Fruit fly (Drosophila melanogaster) whole organism, wandering third instar larva: Measurements from ENCODE around the gene CG8010.

Experiments used
- GATAd ChIP-seq: sonication (Bioruptor generic); optimal IDR thresholded peaks from 2 replicates; lab custom pipeline; 2016; ENCODE audit warnings: missing biosample characterization, missing genetic modification characterization
- Hr78 ChIP-seq: fragments of >200 bp; optimal IDR thresholded peaks from 2 replicates; lab custom pipeline; 2017; ENCODE audit warnings: missing biosample characterization, missing genetic modification characterization
- jim ChIP-seq: fragments of 175-275, 200-325 bp; sonication (Bioruptor generic); optimal IDR thresholded peaks from 2 replicates; lab custom pipeline; 2016; ENCODE audit warnings: missing biosample characterization, mild to moderate bottlenecking, missing genetic modification characterization
- lola ChIP-seq: fragments of >200 bp; optimal IDR thresholded peaks from 2 replicates; lab custom pipeline; 2017; ENCODE audit warnings: missing biosample characterization, missing genetic modification characterization

DNA sequence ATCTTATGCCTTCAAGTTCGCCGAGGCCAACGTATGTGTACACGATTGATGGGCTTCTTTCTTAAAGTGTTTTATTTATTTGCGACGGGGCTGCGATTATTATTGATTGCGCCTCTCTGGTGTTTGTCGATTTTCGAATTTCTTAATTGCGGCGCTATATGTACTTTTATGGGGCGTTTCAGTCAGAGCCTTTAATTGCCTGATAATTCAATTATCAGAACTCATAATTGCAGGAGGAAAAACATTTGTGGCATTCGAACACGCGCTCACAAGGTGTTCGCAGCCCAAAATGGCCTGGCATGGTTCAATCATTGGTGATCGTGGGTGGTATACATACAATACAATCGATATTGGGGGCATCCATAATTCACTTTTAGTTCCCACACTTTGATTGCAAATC lies 17.5 kb upstream of the CG8010 start:
- TF ChIP-seq jim (GFP tag; lab: Kevin White, UChicago) (no peak), lola (no peak), GATAd (GFP tag; lab: Kevin White, UChicago) (no peak), Hr78 (no peak)
